Fruit fly (Drosophila melanogaster): ENCODE data around the gene CG43082.

- TF ChIP-seq kay (GFP tag; ENCODE audit: borderline replicate concordance) (no peak), cic (GFP tag; optimal IDR thresholded peaks at IDR 0.05) (no peak), Crg-1 (GFP tag; optimal IDR thresholded peaks at IDR 0.05) (no peak), toe (GFP tag; optimal IDR thresholded peaks at IDR 0.05) (no peak), CG14711 (tag; optimal IDR thresholded peaks at IDR 0.05) (no peak), CG7101 (tag; optimal IDR thresholded peaks at IDR 0.05) (no peak), ovo (GFP tag; optimal IDR thresholded peaks at IDR 0.05) (no peak), cnc (optimal IDR thresholded peaks at IDR 0.05) (no peak), Hr96 (GFP tag; optimal IDR thresholded peaks at IDR 0.05) (no peak), CG33017 (tag; optimal IDR thresholded peaks at IDR 0.05) (no peak), Mnt (GFP tag; optimal IDR thresholded peaks at IDR 0.05) (no peak)
Observed at dm6 chr3L:15655910-15656309, 5.8 kb upstream of the CG43082 start, which contains the start of gene Eig71Ee.

All from whole organism, adult.